Fruit fly (Drosophila melanogaster) whole organism, larva: ENCODE data around the gene CG45002.
A peak's percentile ranks its signal among the peaks of the same experiment; 100 is the strongest.

Experiments
- noc ChIP-seq: fragments of 200-800 bp; sonication (Bioruptor generic); optimal IDR thresholded peaks from 3 replicates; lab custom pipeline; 2019; ENCODE audit warnings: missing biosample characterization, mild to moderate bottlenecking, missing genetic modification characterization, moderate library complexity

Gene CG45002

dm6 chrX:17066632-17067031 lies at the start of gene CG45002:
Gene CG45002 (minus strand): TSS chrX:17066732.
- no peak for TF ChIP-seq noc

dm6 chrX:17113324-17113723 lies 46.8 kb upstream of the CG45002 start:
- TF ChIP-seq noc: no peak

- no peak for TF ChIP-seq noc
Observed at dm6 chrX:17111958-17112953, 45.7 kb upstream of the CG45002 start.

dm6 chrX:17111274-17111673 lies 44.7 kb upstream of the CG45002 start:
- TF ChIP-seq noc: no peak

- TF ChIP-seq noc: no peak
Observed at dm6 chrX:17110556-17111177, 44.1 kb upstream of the CG45002 start.

- TF ChIP-seq noc: peak; percentile 22
Observed at dm6 chrX:17109673-17110072, 43.1 kb upstream of the CG45002 start.

- TF ChIP-seq noc: no peak
Observed at dm6 chrX:17108000-17108399, 41.5 kb upstream of the CG45002 start.

- TF ChIP-seq noc: no peak
Observed at dm6 chrX:17107401-17107916, 40.9 kb upstream of the CG45002 start, which contains the start of gene CG5004. Gene CG5004 (plus strand): TSS chrX:17107582.

- no peak for TF ChIP-seq noc
Observed at dm6 chrX:17106153-17106700, 39.7 kb upstream of the CG45002 start.

- no peak for TF ChIP-seq noc
Observed at dm6 chrX:17105707-17106106, 39.2 kb upstream of the CG45002 start, which contains the start of gene Arpc3B. Gene Arpc3B (minus strand): TSS chrX:17105852.

- peak; percentile 64 for TF ChIP-seq noc
Observed at dm6 chrX:17093900-17094446, 27.4 kb upstream of the CG45002 start.

- TF ChIP-seq noc: no peak
Observed at dm6 chrX:17093431-17093830, 26.9 kb upstream of the CG45002 start.

- TF ChIP-seq noc: peak; percentile 89
Observed at dm6 chrX:17091062-17091904, 24.8 kb upstream of the CG45002 start, which contains the start of the genes CG16700 and CG4991. Gene CG16700 (plus strand): TSS chrX:17091854. Gene CG4991 (plus strand): TSS chrX:17091854.

dm6 chrX:17090585-17090984 lies 24.1 kb upstream of the CG45002 start:
- no peak for TF ChIP-seq noc

dm6 chrX:17087575-17087974 lies 21.0 kb upstream of the CG45002 start, which contains the start of gene CG8945:
Gene CG8945 (minus strand): TSS chrX:17087675.
- TF ChIP-seq noc: no peak

- no peak for TF ChIP-seq noc
Observed at dm6 chrX:17081147-17081546, 14.6 kb upstream of the CG45002 start, which contains the start of gene CG4955. Gene CG4955 (plus strand): TSS chrX:17081447.
